Worm (Caenorhabditis elegans): ENCODE data around the gene pigx-1.

The pigx-1 gene

DNA sequence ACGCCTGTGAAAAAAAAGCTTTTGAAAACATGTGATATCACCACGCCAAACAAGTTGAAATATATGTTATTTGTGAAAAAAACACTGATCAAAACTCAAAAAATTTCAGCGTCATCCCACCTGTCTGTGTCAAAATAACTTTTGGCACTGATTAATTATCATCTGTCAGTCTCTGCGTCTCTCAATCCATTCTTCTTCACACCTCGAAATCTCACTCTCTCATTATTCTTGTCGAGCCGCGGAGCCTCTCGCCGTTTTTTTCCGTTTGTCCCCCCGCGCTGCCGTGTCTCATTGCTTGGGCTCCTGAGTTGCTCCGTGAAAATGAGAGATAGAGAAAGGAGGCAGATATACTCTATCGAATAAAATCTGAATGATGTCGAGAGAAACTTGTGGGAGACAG lies 45.8 kb downstream of the pigx-1 start (continued):
- TF ChIP-seq F16B12.6 (tag; optimal IDR thresholded peaks at IDR 0.05) = no peak
- no peak for TF ChIP-seq snpc-4 (tag; optimal IDR thresholded peaks at IDR 0.05)
- no peak for TF ChIP-seq ceh-88 (GFP tag; IDR thresholded peaks at IDR 0.05)
- TF ChIP-seq unc-130 (tag; optimal IDR thresholded peaks at IDR 0.05) = no peak
- TF ChIP-seq jun-1 (tag; optimal IDR thresholded peaks at IDR 0.05) = no peak
- TF ChIP-seq egl-27 (tag; optimal IDR thresholded peaks at IDR 0.05) = no peak

DNA sequence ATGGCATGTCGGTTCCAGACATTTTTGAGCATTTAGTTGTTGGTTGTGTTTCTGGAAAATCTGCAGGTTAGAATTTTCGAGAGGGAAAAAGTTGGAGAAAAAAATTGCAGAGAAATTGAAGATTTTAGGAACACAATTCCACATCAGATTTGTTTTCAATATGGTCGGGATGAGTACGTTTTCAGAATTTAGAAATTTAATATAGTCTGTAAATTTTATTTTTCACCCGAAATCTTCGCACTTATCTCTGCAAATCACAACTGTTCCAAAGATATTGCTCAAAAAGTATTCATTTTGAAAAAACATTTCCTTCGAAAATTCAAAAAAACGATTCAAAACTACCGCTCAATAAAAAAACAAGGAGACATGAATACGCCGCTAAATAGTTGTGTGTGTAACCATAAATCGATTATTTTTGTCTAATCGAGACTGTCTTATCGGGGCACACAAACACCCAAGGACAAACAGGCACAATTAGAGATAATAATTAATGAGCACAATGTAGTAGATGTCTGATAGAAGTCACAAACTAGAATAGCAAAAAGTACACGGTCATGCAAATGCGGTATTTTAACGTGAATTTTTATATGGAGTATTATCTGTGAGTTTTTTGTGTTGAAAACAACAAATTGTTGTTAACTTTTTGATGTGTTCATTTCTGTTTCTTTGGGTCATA lies 50.5 kb downstream of the pigx-1 start, which contains the start of gene vpat-1:
vpat-1 (minus strand) TSS at position 51 of the 676 bp plus-strand sequence.
- no peak for TF ChIP-seq efl-1 (optimal IDR thresholded peaks at IDR 0.05)
- TF ChIP-seq efl-1 (GFP tag; optimal IDR thresholded peaks at IDR 0.05 in 1 of 2) = no peak
- peak; percentile 76 for TF ChIP-seq elt-2 (tag; optimal IDR thresholded peaks at IDR 0.05)
- TF ChIP-seq xbp-1 (tag; optimal IDR thresholded peaks at IDR 0.05) = no peak
- TF ChIP-seq unc-130 (tag; optimal IDR thresholded peaks at IDR 0.05) = no peak
- TF ChIP-seq nhr-20 (tag; optimal IDR thresholded peaks at IDR 0.05) = peak; percentile 8

All from whole organism, L1 larva.